Worm (Caenorhabditis elegans) whole organism, L3 larva: ENCODE results near the gene C06G4.4.

Source experiments
- ceh-82 ChIP-seq: fragments of 150-350 bp; optimal IDR thresholded peaks from 2 replicates; lab custom pipeline; 2014; ENCODE audit warnings: missing biosample characterization, missing genetic modification characterization
- nhr-11 ChIP-seq: fragments of 150-350 bp; optimal IDR thresholded peaks from 2 replicates; lab custom pipeline; 2014; ENCODE audit warnings: missing biosample characterization, missing genetic modification characterization

DNA sequence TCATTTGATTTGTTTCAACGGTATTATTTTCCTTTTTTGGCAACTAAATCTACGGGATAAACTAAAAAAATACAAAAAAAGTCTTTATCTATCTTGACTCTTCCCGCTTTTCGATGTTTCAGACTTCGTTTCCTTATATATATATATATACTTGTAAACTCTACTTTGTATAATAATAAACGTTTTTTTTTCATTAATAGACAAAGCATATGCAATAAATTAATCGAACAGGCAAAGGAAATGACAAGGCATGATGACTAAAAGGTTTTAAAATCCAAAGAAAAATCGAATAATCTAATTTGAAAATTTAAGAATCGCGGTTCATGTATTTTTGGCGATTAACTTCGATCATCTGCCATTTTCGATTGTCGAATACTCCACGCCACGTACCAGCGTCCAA, 36.0 kb upstream of the C06G4.4 start:
- TF ChIP-seq nhr-11 (tag; lab: Kevin White, UChicago) (no peak), ceh-82 (tag; lab: Kevin White, UChicago) (no peak)
